Worm (Caenorhabditis elegans): ENCODE data around the gene F10E9.5.

The F10E9.5 gene

DNA sequence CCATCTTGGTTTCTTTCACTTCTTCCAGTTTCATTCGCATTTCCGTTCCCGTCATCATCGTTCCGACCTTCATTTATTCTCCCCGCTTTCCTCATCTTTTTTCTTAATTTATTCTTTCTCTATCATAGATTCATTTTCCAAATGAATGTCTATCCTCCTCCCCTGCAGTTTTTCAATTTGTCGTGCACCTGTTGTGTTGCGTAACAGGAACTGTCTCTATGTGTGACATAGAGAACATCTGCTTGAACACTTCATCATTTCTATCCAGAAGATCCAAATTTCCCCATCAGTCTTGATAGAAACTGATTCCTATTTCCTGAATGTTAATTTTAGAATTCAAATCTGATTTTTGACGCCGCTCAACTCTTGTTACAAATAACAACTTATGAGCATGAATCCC, 23.9 kb upstream of the F10E9.5 start:
- TF ChIP-seq odd-2 (tag; optimal IDR thresholded peaks at IDR 0.05), result no peak
- no peak for TF ChIP-seq tbx-2 (tag; optimal IDR thresholded peaks at IDR 0.05)
- TF ChIP-seq pat-9 (tag; optimal IDR thresholded peaks at IDR 0.05), result no peak
- TF ChIP-seq T23F11.4 (GFP tag; optimal IDR thresholded peaks at IDR 0.05), result no peak
- TF ChIP-seq nfya-1 (tag; optimal IDR thresholded peaks at IDR 0.05), result no peak
- TF ChIP-seq ceh-19 (GFP tag; optimal IDR thresholded peaks at IDR 0.05), result no peak
- no peak for TF ChIP-seq fkh-10 (GFP tag; optimal IDR thresholded peaks at IDR 0.05)
- no peak for TF ChIP-seq ceh-45 (GFP tag; IDR thresholded peaks at IDR 0.05)
- TF ChIP-seq pha-2 (tag; optimal IDR thresholded peaks at IDR 0.05), result no peak
- TF ChIP-seq ceh-24 (tag; optimal IDR thresholded peaks at IDR 0.05), result no peak
- TF ChIP-seq ceh-2 (tag; optimal IDR thresholded peaks at IDR 0.05), result no peak
- TF ChIP-seq ahr-1 (tag; optimal IDR thresholded peaks at IDR 0.05), result no peak
- no peak for TF ChIP-seq ceh-14 (tag; optimal IDR thresholded peaks at IDR 0.05)
- no peak for TF ChIP-seq ceh-30 (tag; optimal IDR thresholded peaks at IDR 0.05)
- TF ChIP-seq che-1 (tag; optimal IDR thresholded peaks at IDR 0.05), result no peak
- no peak for TF ChIP-seq ceh-34 (tag; optimal IDR thresholded peaks at IDR 0.05)

DNA sequence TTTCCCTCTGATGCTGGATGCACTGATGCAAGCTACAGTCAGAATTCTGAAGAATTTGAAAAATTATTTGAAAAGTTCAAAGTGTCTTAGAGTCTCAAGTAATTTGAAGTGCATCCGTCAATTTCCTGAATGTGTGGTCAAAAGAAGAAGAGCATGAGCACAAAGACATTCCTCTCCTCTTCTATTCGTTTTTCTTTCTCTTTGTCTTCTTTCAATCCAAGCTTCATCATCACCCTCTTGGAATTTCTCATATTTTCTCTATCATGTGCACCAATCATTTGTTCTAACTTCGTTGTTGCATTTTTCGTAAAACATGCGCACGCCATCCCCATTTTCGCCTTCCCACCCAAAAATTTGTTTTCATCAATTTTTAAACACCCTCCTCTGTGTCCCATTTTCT, 21.4 kb upstream of the F10E9.5 start:
- TF ChIP-seq Y22D7AL.16 (tag; optimal IDR thresholded peaks at IDR 0.05) (no peak), unc-42 (tag; optimal IDR thresholded peaks at IDR 0.05) (peak; percentile 61)

DNA sequence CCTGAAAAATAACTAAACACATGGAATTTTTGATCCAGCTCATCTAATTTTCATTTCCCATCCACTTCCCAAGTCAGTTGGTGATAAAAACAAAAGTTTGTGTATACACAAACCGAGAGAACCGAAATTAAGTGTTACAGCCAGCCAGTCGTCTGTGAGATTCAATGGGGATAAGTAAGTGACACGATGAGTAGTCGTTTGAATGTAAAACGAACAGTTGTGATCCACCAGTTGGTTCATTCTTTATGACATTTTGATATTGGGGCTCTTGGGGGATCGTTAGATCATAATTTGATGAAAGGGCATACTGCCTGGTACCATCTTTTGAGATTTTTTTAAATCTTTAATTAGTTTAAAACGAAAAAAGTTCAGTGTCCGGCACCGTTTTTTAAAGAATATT, 20.6 kb upstream of the F10E9.5 start:
- TF ChIP-seq pax-1 (tag; optimal IDR thresholded peaks at IDR 0.05), result no peak
- TF ChIP-seq C38D4.7 (GFP tag; optimal IDR thresholded peaks at IDR 0.05), result no peak
- no peak for TF ChIP-seq pqm-1 (tag; optimal IDR thresholded peaks at IDR 0.05)
- TF ChIP-seq hlh-13 (GFP tag; optimal IDR thresholded peaks at IDR 0.05), result no peak
- TF ChIP-seq ref-2 (tag; optimal IDR thresholded peaks at IDR 0.05), result no peak
- TF ChIP-seq tbx-7 (tag; optimal IDR thresholded peaks at IDR 0.05), result no peak
- no peak for TF ChIP-seq nhr-232 (tag; optimal IDR thresholded peaks at IDR 0.05)
- TF ChIP-seq ceh-24 (tag; optimal IDR thresholded peaks at IDR 0.05), result no peak
- no peak for TF ChIP-seq npax-4 (tag; optimal IDR thresholded peaks at IDR 0.05)
- TF ChIP-seq ceh-18 (tag; optimal IDR thresholded peaks at IDR 0.05), result no peak
- TF ChIP-seq sdc-2 (tag; optimal IDR thresholded peaks at IDR 0.05), result no peak
- TF ChIP-seq pag-3 (tag; optimal IDR thresholded peaks at IDR 0.05; ENCODE audit: borderline replicate concordance), result no peak
- no peak for TF ChIP-seq lin-11 (tag; optimal IDR thresholded peaks at IDR 0.05)
- no peak for TF ChIP-seq ceh-9 (tag; optimal IDR thresholded peaks at IDR 0.05)
- no peak for TF ChIP-seq ceh-45 (GFP tag; IDR thresholded peaks at IDR 0.05)
- TF ChIP-seq dve-1 (tag; optimal IDR thresholded peaks at IDR 0.05), result no peak
- no peak for TF ChIP-seq sox-4 (tag; optimal IDR thresholded peaks at IDR 0.05)

DNA sequence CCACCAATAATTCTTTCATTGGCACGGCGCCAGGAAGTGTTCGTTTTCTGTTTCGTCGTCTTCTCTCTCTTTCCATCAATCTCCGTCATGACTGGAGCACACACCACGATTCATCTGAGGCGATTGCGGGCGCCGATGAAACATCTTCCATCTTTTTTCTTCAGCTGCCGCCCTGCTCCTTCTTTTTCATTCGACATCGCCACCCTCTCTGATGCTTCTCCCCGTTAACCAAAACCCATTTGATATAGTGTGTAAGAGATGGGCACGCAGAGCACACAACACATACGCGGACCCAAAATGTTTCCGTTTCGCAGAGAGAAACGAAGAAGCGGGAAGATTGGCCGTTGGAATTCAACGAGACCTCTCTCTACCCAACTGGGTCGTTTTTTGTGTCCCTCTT, 19.9 kb upstream of the F10E9.5 start:
- TF ChIP-seq F13H6.1 (tag; optimal IDR thresholded peaks at IDR 0.05) (peak; percentile 17), ceh-34 (tag; optimal IDR thresholded peaks at IDR 0.05) (no peak), npax-4 (tag; optimal IDR thresholded peaks at IDR 0.05) (no peak), dmd-4 (tag; optimal IDR thresholded peaks at IDR 0.05; ENCODE audit: borderline replicate concordance) (no peak), gmeb-2 (tag; optimal IDR thresholded peaks at IDR 0.05) (no peak), pha-2 (tag; optimal IDR thresholded peaks at IDR 0.05) (no peak), T23F11.4 (GFP tag; optimal IDR thresholded peaks at IDR 0.05) (no peak), lim-6 (tag; optimal IDR thresholded peaks at IDR 0.05) (no peak), hlh-15 (tag; optimal IDR thresholded peaks at IDR 0.05) (no peak), ceh-48 (tag; optimal IDR thresholded peaks at IDR 0.05) (no peak), unc-86 (tag; optimal IDR thresholded peaks at IDR 0.05) (no peak), rnt-1 (tag; optimal IDR thresholded peaks at IDR 0.05) (peak; percentile 34), ceh-19 (GFP tag; optimal IDR thresholded peaks at IDR 0.05) (peak; percentile 45), unc-3 (GFP tag; conservative IDR thresholded peaks at IDR 0.05) (no peak), unc-3 (tag; optimal IDR thresholded peaks at IDR 0.05) (no peak), unc-55 (GFP tag; optimal IDR thresholded peaks at IDR 0.05) (peak; percentile 46), nfya-1 (tag; optimal IDR thresholded peaks at IDR 0.05) (peak; percentile 44), zip-5 (tag; optimal IDR thresholded peaks at IDR 0.05) (no peak), fkh-6 (tag; optimal IDR thresholded peaks at IDR 0.05) (no peak), hlh-30 (tag; optimal IDR thresholded peaks at IDR 0.05; ENCODE audit: insufficient read depth) (no peak), nhr-232 (tag; optimal IDR thresholded peaks at IDR 0.05) (no peak), ceh-18 (tag; optimal IDR thresholded peaks at IDR 0.05) (peak; percentile 62), unc-42 (tag; optimal IDR thresholded peaks at IDR 0.05) (peak; percentile 44), K02D7.2 (tag; optimal IDR thresholded peaks at IDR 0.05) (no peak), eyg-1 (tag; optimal IDR thresholded peaks at IDR 0.05) (no peak), odd-2 (tag; optimal IDR thresholded peaks at IDR 0.05) (no peak)
